Worm (Caenorhabditis elegans) whole organism, mixed stage, embryonic: ENCODE results near the gene C45B2.3.

Experiments
- M03D4.4 ChIP-seq: sonication (generic microtip); optimal IDR thresholded peaks from 2 replicates; lab custom pipeline; 2017; ENCODE audit warnings: mild to moderate bottlenecking, missing genetic modification characterization, missing compliant biosample characterization
- ceh-39 ChIP-seq: fragments of 150-350 bp; optimal IDR thresholded peaks from 2 replicates; lab custom pipeline; 2014; ENCODE audit warnings: missing biosample characterization, missing genetic modification characterization
- ceh-43 ChIP-seq: fragments of 200-800 bp; sonication (Bioruptor generic); optimal IDR thresholded peaks from 2 replicates; lab custom pipeline; 2018; ENCODE audit warnings: mild to moderate bottlenecking, missing genetic modification characterization, moderate library complexity, missing compliant biosample characterization
- ceh-83 ChIP-seq: fragments of 200-800 bp; sonication (Bioruptor generic); optimal IDR thresholded peaks from 2 replicates; lab custom pipeline; 2018; ENCODE audit warnings: mild to moderate bottlenecking, missing genetic modification characterization, missing compliant biosample characterization
- ces-1 ChIP-seq: fragments of 150-350 bp; optimal IDR thresholded peaks from 2 replicates; lab custom pipeline; 2014; ENCODE audit warnings: missing biosample characterization, missing genetic modification reagents, missing genetic modification characterization
- cnd-1 ChIP-seq: fragments of 200-800 bp; sonication (Bioruptor generic); optimal IDR thresholded peaks from 2 replicates; lab custom pipeline; 2018; ENCODE audit warnings: mild to moderate bottlenecking, missing genetic modification characterization, missing compliant biosample characterization
- drap-1 ChIP-seq: fragments of 200-800 bp; sonication (Bioruptor generic); optimal IDR thresholded peaks from 3 replicates; lab custom pipeline; 2018; ENCODE audit warnings: mild to moderate bottlenecking, missing genetic modification characterization, missing compliant biosample characterization
- elt-1 ChIP-seq: sonication (generic microtip); optimal IDR thresholded peaks from 2 replicates; lab custom pipeline; 2017; ENCODE audit warnings: missing genetic modification characterization, mild to moderate bottlenecking, missing compliant biosample characterization, antibody characterized with exemption, moderate library complexity, borderline replicate concordance; ENCODE audit not compliant: insufficient read depth
- elt-3 ChIP-seq: fragments of 150-350 bp; optimal IDR thresholded peaks from 2 replicates; lab custom pipeline; 2014; ENCODE audit warnings: missing biosample characterization, missing genetic modification characterization
- flh-1 ChIP-seq: fragments of 200-800 bp; sonication (Bioruptor generic); optimal IDR thresholded peaks from 2 replicates; lab custom pipeline; 2018; ENCODE audit warnings: mild to moderate bottlenecking, missing genetic modification characterization, moderate library complexity, missing compliant biosample characterization
- ham-2 ChIP-seq: fragments of 200-800 bp; sonication (Bioruptor generic); optimal IDR thresholded peaks from 2 replicates; lab custom pipeline; 2018; ENCODE audit warnings: mild to moderate bottlenecking, missing genetic modification characterization, missing compliant biosample characterization
- hlh-1 ChIP-seq: fragments of 150-350 bp; optimal IDR thresholded peaks from 2 replicates; lab custom pipeline; 2014; ENCODE audit warnings: missing biosample characterization, missing genetic modification reagents, missing genetic modification characterization
- lin-13 ChIP-seq: fragments of 150-350 bp; optimal IDR thresholded peaks from 2 replicates; lab custom pipeline; 2014; ENCODE audit warnings: missing biosample characterization, missing genetic modification characterization
- lin-32 ChIP-seq: fragments of 200-800 bp; sonication (Bioruptor generic); optimal IDR thresholded peaks from 2 replicates; lab custom pipeline; 2018; ENCODE audit warnings: mild to moderate bottlenecking, missing genetic modification characterization, missing compliant biosample characterization
- lsy-2 ChIP-seq: fragments of 150-350 bp; optimal IDR thresholded peaks from 2 replicates; lab custom pipeline; 2014; ENCODE audit warnings: missing biosample characterization, missing genetic modification characterization
- mab-5 ChIP-seq: fragments of 150-350 bp; optimal IDR thresholded peaks from 2 replicates; lab custom pipeline; 2014; ENCODE audit warnings: missing biosample characterization, missing genetic modification characterization
- mep-1 ChIP-seq: fragments of 150-350 bp; optimal IDR thresholded peaks from 2 replicates; lab custom pipeline; 2017; ENCODE audit warnings: missing biosample characterization, missing genetic modification reagents, missing genetic modification characterization, inconsistent platforms
- mls-2 ChIP-seq: sonication (generic microtip); optimal IDR thresholded peaks from 2 replicates; lab custom pipeline; 2016; ENCODE audit warnings: mild to moderate bottlenecking, missing genetic modification characterization, moderate library complexity, missing compliant biosample characterization
- nhr-12 ChIP-seq: fragments of 150-350 bp; optimal IDR thresholded peaks from 2 replicates; lab custom pipeline; 2014; ENCODE audit warnings: missing biosample characterization, missing genetic modification characterization
- nhr-2 ChIP-seq: fragments of 150-350 bp; optimal IDR thresholded peaks from 2 replicates; lab custom pipeline; 2014; ENCODE audit warnings: missing biosample characterization, missing genetic modification characterization
- nhr-237 ChIP-seq: fragments of 150-350 bp; optimal IDR thresholded peaks from 2 replicates; lab custom pipeline; 2014; ENCODE audit warnings: missing biosample characterization, missing genetic modification characterization
- nhr-28 ChIP-seq: fragments of 150-350 bp; optimal IDR thresholded peaks from 2 replicates; lab custom pipeline; 2014; ENCODE audit warnings: missing biosample characterization, missing genetic modification characterization
- nhr-76 ChIP-seq: sonication (generic microtip); optimal IDR thresholded peaks from 2 replicates; lab custom pipeline; 2017; ENCODE audit warnings: missing biosample characterization, missing genetic modification characterization
- pha-4 ChIP-seq: fragments of 150-350 bp; optimal IDR thresholded peaks from 2 replicates; lab custom pipeline; 2018; ENCODE audit warnings: missing biosample characterization, missing genetic modification reagents, missing genetic modification characterization
- snpc-4 ChIP-seq: fragments of 150-350 bp; optimal IDR thresholded peaks from 2 replicates; lab custom pipeline; 2014; ENCODE audit warnings: missing biosample characterization, missing genetic modification characterization
- sptf-1 ChIP-seq: sonication (generic microtip); optimal IDR thresholded peaks from 2 replicates; lab custom pipeline; 2017; ENCODE audit warnings: mild to moderate bottlenecking, missing genetic modification characterization, moderate library complexity, missing compliant biosample characterization
- tbx-8 ChIP-seq: fragments of 200-800 bp; sonication (Bioruptor generic); optimal IDR thresholded peaks from 2 replicates; lab custom pipeline; 2018; ENCODE audit warnings: mild to moderate bottlenecking, missing genetic modification characterization, moderate library complexity, missing compliant biosample characterization
- unc-120 ChIP-seq: sonication (generic microtip); optimal IDR thresholded peaks from 2 replicates; lab custom pipeline; 2017; ENCODE audit warnings: missing genetic modification characterization, missing compliant biosample characterization; ENCODE audit not compliant: poor library complexity, severe bottlenecking
- unc-39 ChIP-seq: fragments of 150-350 bp; optimal IDR thresholded peaks from 2 replicates; lab custom pipeline; 2014; ENCODE audit warnings: missing biosample characterization, missing genetic modification characterization
- unc-62 ChIP-seq: fragments of 150-350 bp; optimal IDR thresholded peaks from 2 replicates; lab custom pipeline; 2014; ENCODE audit warnings: missing biosample characterization, missing genetic modification reagents, missing genetic modification characterization
- zip-8 ChIP-seq: fragments of 150-350 bp; optimal IDR thresholded peaks from 2 replicates; lab custom pipeline; 2014; ENCODE audit warnings: missing biosample characterization, missing genetic modification characterization
- ztf-11 ChIP-seq: fragments of 150-350 bp; optimal IDR thresholded peaks from 2 replicates; lab custom pipeline; 2014; ENCODE audit warnings: missing biosample characterization, missing genetic modification characterization

C45B2.3 gene

ce11 chrX:6082660-6083059 is at the start of gene C45B2.3:
TSS of gene C45B2.3 (plus strand) at chrX:6082960.
- TF ChIP-seq ceh-39, result no peak
- TF ChIP-seq unc-120 (tag; lab: Kevin White, UChicago), result no peak
- TF ChIP-seq flh-1 (GFP tag; lab: Kevin White, UChicago), result no peak
- TF ChIP-seq mls-2 (tag; lab: Kevin White, UChicago), result no peak

ce11 chrX:6039544-6039943 is 43.2 kb upstream of the C45B2.3 start, which contains the start of gene hsp-25:
TSS of gene hsp-25 (minus strand) at chrX:6039644.
- TF ChIP-seq sptf-1 (tag; lab: Kevin White, UChicago) (no peak), zip-8 (tag; lab: Kevin White, UChicago) (no peak), cnd-1 (tag; lab: Kevin White, UChicago) (no peak), lsy-2 (tag; lab: Kevin White, UChicago) (no peak), drap-1 (no peak), elt-1 (tag; lab: Kevin White, UChicago) (no peak), snpc-4 (no peak), mls-2 (tag; lab: Kevin White, UChicago) (no peak), tbx-8 (no peak), mep-1 (tag; lab: Kevin White, UChicago) (no peak), elt-3 (tag; lab: Kevin White, UChicago) (no peak), ceh-39 (no peak), nhr-28 (tag; lab: Kevin White, UChicago) (no peak), ham-2 (GFP tag; lab: Kevin White, UChicago) (no peak), ces-1 (GFP tag; lab: Kevin White, UChicago) (no peak), unc-62 (GFP tag; lab: Kevin White, UChicago) (no peak), nhr-2 (no peak)

- TF ChIP-seq ces-1 (GFP tag; lab: Kevin White, UChicago), result peak; percentile 36
- peak; percentile 56 for TF ChIP-seq zip-8 (tag; lab: Kevin White, UChicago)
- TF ChIP-seq lin-13 (tag; lab: Kevin White, UChicago), result no peak
- no peak for TF ChIP-seq nhr-237 (tag; lab: Kevin White, UChicago)
- TF ChIP-seq flh-1 (GFP tag; lab: Kevin White, UChicago), result no peak
- peak; percentile 65 for TF ChIP-seq M03D4.4
- TF ChIP-seq mls-2 (tag; lab: Kevin White, UChicago), result peak; percentile 5
- peak; percentile 45 for TF ChIP-seq unc-120 (tag; lab: Kevin White, UChicago)
- peak; percentile 60 for TF ChIP-seq sptf-1 (tag; lab: Kevin White, UChicago)
- TF ChIP-seq unc-39 (tag; lab: Kevin White, UChicago), result no peak
Measured at ce11 chrX:6040435-6041093, 42.2 kb upstream of the C45B2.3 start.

- TF ChIP-seq mab-5 (tag; lab: Kevin White, UChicago), result no peak
- TF ChIP-seq hlh-1 (tag; lab: Kevin White, UChicago), result peak; percentile 7
Measured at ce11 chrX:6041094-6041441, 41.7 kb upstream of the C45B2.3 start.

- TF ChIP-seq nhr-12 (tag; lab: Kevin White, UChicago), result no peak
- TF ChIP-seq lsy-2 (tag; lab: Kevin White, UChicago), result no peak
- TF ChIP-seq snpc-4, result no peak
- peak; percentile 81 for TF ChIP-seq elt-3 (tag; lab: Kevin White, UChicago)
- TF ChIP-seq mls-2 (tag; lab: Kevin White, UChicago), result no peak
- no peak for TF ChIP-seq ceh-83
- no peak for TF ChIP-seq ceh-39
- TF ChIP-seq ces-1 (GFP tag; lab: Kevin White, UChicago), result no peak
- no peak for TF ChIP-seq cnd-1 (tag; lab: Kevin White, UChicago)
- TF ChIP-seq pha-4 (tag; lab: Kevin White, UChicago), result no peak
- no peak for TF ChIP-seq ztf-11 (tag; lab: Kevin White, UChicago)
- TF ChIP-seq ham-2 (GFP tag; lab: Kevin White, UChicago), result peak; percentile 73
- TF ChIP-seq tbx-8, result no peak
- TF ChIP-seq mep-1 (tag; lab: Kevin White, UChicago), result no peak
- no peak for TF ChIP-seq ceh-43 (GFP tag; lab: Kevin White, UChicago)
- peak; percentile 80 for TF ChIP-seq nhr-237 (tag; lab: Kevin White, UChicago)
- TF ChIP-seq flh-1 (GFP tag; lab: Kevin White, UChicago), result no peak
- TF ChIP-seq nhr-2, result no peak
- peak; percentile 62 for TF ChIP-seq hlh-1 (tag; lab: Kevin White, UChicago)
- TF ChIP-seq unc-120 (tag; lab: Kevin White, UChicago), result peak; percentile 58
- TF ChIP-seq lin-32 (GFP tag; lab: Kevin White, UChicago), result no peak
- no peak for TF ChIP-seq unc-39 (tag; lab: Kevin White, UChicago)
- TF ChIP-seq nhr-76 (tag; lab: Kevin White, UChicago), result no peak
Measured at ce11 chrX:6041995-6042481, 40.7 kb upstream of the C45B2.3 start.
